Worm (Caenorhabditis elegans) whole organism, young adult: ENCODE data around the gene obr-1.

Source experiments
- madf-6 ChIP-seq: fragments of 200-800 bp; sonication (Bioruptor generic); IDR thresholded peaks from 2 replicates; pipeline ENCODE4 v1.3.6; 2022; ENCODE audit warnings: missing genetic modification reagents, missing genetic modification characterization, missing compliant biosample characterization
- snpc-1.3 ChIP-seq: sonication (generic microtip); optimal IDR thresholded peaks from 2 replicates; lab custom pipeline; 2017; ENCODE audit warnings: missing genetic modification characterization, mild to moderate bottlenecking, missing compliant biosample characterization, antibody characterized with exemption, moderate library complexity, missing genotype, missing genetic modification reagents; ENCODE audit not compliant: insufficient read depth
- snpc-4 ChIP-seq, 5 experiments: fragments of 150-350 bp in 1 of 5; sonication (generic microtip) in 4 of 5; optimal IDR thresholded peaks; 2 replicates each; lab custom pipeline; 2014 to 2018; ENCODE audit warnings: missing genetic modification characterization in 5 of 5, missing biosample characterization in 3 of 5, antibody characterized with exemption in 2 of 5, mild to moderate bottlenecking in 2 of 5, missing compliant biosample characterization in 2 of 5, missing genotype in 2 of 5, moderate library complexity in 2 of 5, missing genetic modification reagents in 1 of 5

- TF ChIP-seq snpc-1.3 (tag; lab: Kevin White, UChicago) (no peak), madf-6 (GFP tag; lab: Robert Waterston, UW) (no peak), snpc-4 (GFP tag; optimal IDR thresholded peaks at IDR 0.05; lab: Kevin White, UChicago) (no peak), snpc-4 (tag; optimal IDR thresholded peaks at IDR 0.05; lab: Kevin White, UChicago) (no peak)
Measured at ce11 chrIII:11234742-11235141, 36.0 kb downstream of the obr-1 start, which contains the start of gene Y47D3A.34.
